Worm (Caenorhabditis elegans) whole organism, L2 larva: Measurements from ENCODE around the gene C15H9.11.

Source experiments
- C34F6.9 ChIP-seq: fragments of 150-350 bp; optimal IDR thresholded peaks from 2 replicates; lab custom pipeline; 2014; ENCODE audit warnings: missing biosample characterization, missing genetic modification characterization
- F13H6.1 ChIP-seq: sonication (generic microtip); optimal IDR thresholded peaks from 2 replicates; lab custom pipeline; 2016; ENCODE audit warnings: missing genetic modification characterization, missing compliant biosample characterization
- R02D3.7 ChIP-seq: fragments of 150-350 bp; optimal IDR thresholded peaks from 2 replicates; lab custom pipeline; 2014; ENCODE audit warnings: missing biosample characterization, missing genetic modification characterization
- Y55F3AM.14 ChIP-seq: fragments of 200-800 bp; sonication (Bioruptor generic); optimal IDR thresholded peaks from 2 replicates; lab custom pipeline; 2018; ENCODE audit warnings: mild to moderate bottlenecking, missing genetic modification characterization, missing compliant biosample characterization
- ZK546.5 ChIP-seq: sonication (generic microtip); optimal IDR thresholded peaks from 2 replicates; lab custom pipeline; 2017; ENCODE audit warnings: missing biosample characterization, missing genetic modification characterization
- alr-1 ChIP-seq: fragments of 150-350 bp; optimal IDR thresholded peaks from 2 replicates; lab custom pipeline; 2014; ENCODE audit warnings: missing biosample characterization, missing genetic modification characterization
- aly-2 ChIP-seq: fragments of 150-350 bp; optimal IDR thresholded peaks from 2 replicates; lab custom pipeline; 2014; ENCODE audit warnings: missing biosample characterization, missing genetic modification characterization
- ama-1 ChIP-seq: fragments of 150-350 bp; optimal IDR thresholded peaks from 2 replicates; lab custom pipeline; 2018; ENCODE audit warnings: inconsistent platforms
- blmp-1 ChIP-seq: sonication (generic microtip); optimal IDR thresholded peaks from 2 replicates; lab custom pipeline; 2017; ENCODE audit warnings: missing genetic modification characterization, mild to moderate bottlenecking, missing compliant biosample characterization, antibody characterized with exemption, moderate library complexity; ENCODE audit not compliant: insufficient read depth
- ceh-16 ChIP-seq: fragments of 150-350 bp; optimal IDR thresholded peaks from 2 replicates; lab custom pipeline; 2014; ENCODE audit warnings: missing biosample characterization, missing genetic modification characterization
- ceh-82 ChIP-seq: fragments of 150-350 bp; optimal IDR thresholded peaks from 2 replicates; lab custom pipeline; 2014; ENCODE audit warnings: missing biosample characterization, missing genetic modification characterization
- crh-2 ChIP-seq: sonication (generic microtip); optimal IDR thresholded peaks from 2 replicates; lab custom pipeline; 2017; ENCODE audit warnings: missing biosample characterization, missing genetic modification characterization
- dmd-4 ChIP-seq: sonication (generic microtip); optimal IDR thresholded peaks from 2 replicates; lab custom pipeline; 2017; ENCODE audit warnings: missing biosample characterization, missing genetic modification characterization
- egl-27 ChIP-seq: sonication (generic microtip); optimal IDR thresholded peaks from 3 replicates; lab custom pipeline; 2017; ENCODE audit warnings: missing biosample characterization, missing genetic modification reagents, missing genetic modification characterization
- elt-1 ChIP-seq: fragments of 150-350 bp; optimal IDR thresholded peaks from 2 replicates; lab custom pipeline; 2014; ENCODE audit warnings: missing biosample characterization, missing genetic modification characterization
- elt-3 ChIP-seq: sonication (generic microtip); optimal IDR thresholded peaks from 2 replicates; lab custom pipeline; 2017; ENCODE audit warnings: missing biosample characterization, missing genetic modification characterization
- fos-1 ChIP-seq: fragments of 150-350 bp; optimal IDR thresholded peaks from 2 replicates; lab custom pipeline; 2014; ENCODE audit warnings: missing biosample characterization, missing genetic modification characterization
- gmeb-1 ChIP-seq: fragments of 150-350 bp; optimal IDR thresholded peaks from 2 replicates; lab custom pipeline; 2014; ENCODE audit warnings: missing biosample characterization, missing genetic modification characterization
- lin-11 ChIP-seq: fragments of 150-350 bp; sonication (generic microtip); optimal IDR thresholded peaks from 2 replicates; lab custom pipeline; 2014; ENCODE audit warnings: missing biosample characterization, missing genetic modification characterization, inconsistent platforms, mixed read lengths
- lin-13 ChIP-seq: fragments of 150-350 bp; optimal IDR thresholded peaks from 2 replicates; lab custom pipeline; 2014; ENCODE audit warnings: missing biosample characterization, missing genetic modification reagents, missing genetic modification characterization
- lsy-2 ChIP-seq, 2 experiments: fragments of 150-350 bp in 1 of 2; sonication (generic microtip) in 1 of 2; optimal IDR thresholded peaks; 2 replicates each; lab custom pipeline; 2014 to 2017; ENCODE audit warnings: missing biosample characterization in 2 of 2, missing genetic modification characterization in 2 of 2
- mab-5 ChIP-seq: fragments of 150-350 bp; optimal IDR thresholded peaks from 2 replicates; lab custom pipeline; 2014; ENCODE audit warnings: missing biosample characterization, missing genetic modification characterization
- mbf-1 ChIP-seq: sonication (generic microtip); optimal IDR thresholded peaks from 2 replicates; lab custom pipeline; 2017; ENCODE audit warnings: missing biosample characterization, missing genetic modification characterization
- mdl-1 ChIP-seq, 2 experiments: fragments of 150-350 bp in 1 of 2; sonication (generic microtip) in 1 of 2; optimal IDR thresholded peaks; 2 replicates each; lab custom pipeline; 2017; ENCODE audit warnings: missing biosample characterization in 2 of 2, missing genetic modification characterization in 2 of 2
- nhr-10 ChIP-seq: sonication (generic microtip); optimal IDR thresholded peaks from 2 replicates; lab custom pipeline; 2017; ENCODE audit warnings: missing biosample characterization, missing genetic modification characterization
- nhr-11 ChIP-seq: fragments of 150-350 bp; optimal IDR thresholded peaks from 2 replicates; lab custom pipeline; 2014; ENCODE audit warnings: missing biosample characterization, missing genetic modification characterization
- nhr-12 ChIP-seq: fragments of 150-350 bp; optimal IDR thresholded peaks from 2 replicates; lab custom pipeline; 2014; ENCODE audit warnings: missing biosample characterization, missing genetic modification characterization
- nhr-129 ChIP-seq: fragments of 150-350 bp; optimal IDR thresholded peaks from 2 replicates; lab custom pipeline; 2014; ENCODE audit warnings: missing biosample characterization, missing genetic modification characterization
- nhr-21 ChIP-seq: fragments of 150-350 bp; optimal IDR thresholded peaks from 2 replicates; lab custom pipeline; 2014; ENCODE audit warnings: missing biosample characterization, missing genetic modification characterization
- nhr-23 ChIP-seq: fragments of 150-350 bp; optimal IDR thresholded peaks from 2 replicates; lab custom pipeline; 2014; ENCODE audit warnings: missing biosample characterization, missing genetic modification reagents, missing genetic modification characterization
- nhr-25 ChIP-seq: fragments of 150-350 bp; sonication (generic microtip); optimal IDR thresholded peaks from 3 replicates; lab custom pipeline; 2014; ENCODE audit warnings: missing biosample characterization, missing genetic modification characterization
- nhr-6 ChIP-seq: fragments of 150-350 bp; optimal IDR thresholded peaks from 2 replicates; lab custom pipeline; 2014; ENCODE audit warnings: missing biosample characterization, missing genetic modification characterization
- nhr-77 ChIP-seq: fragments of 150-350 bp; optimal IDR thresholded peaks from 2 replicates; lab custom pipeline; 2014; ENCODE audit warnings: missing biosample characterization, missing genetic modification characterization
- peb-1 ChIP-seq: fragments of 150-350 bp; optimal IDR thresholded peaks from 2 replicates; lab custom pipeline; 2014; ENCODE audit warnings: missing biosample characterization, missing genetic modification characterization
- sem-4 ChIP-seq: fragments of 150-350 bp; optimal IDR thresholded peaks from 2 replicates; lab custom pipeline; 2014; ENCODE audit warnings: missing biosample characterization, missing genetic modification reagents, missing genetic modification characterization
- skn-1 ChIP-seq: sonication (generic microtip); optimal IDR thresholded peaks from 2 replicates; lab custom pipeline; 2017; ENCODE audit warnings: missing biosample characterization, missing genetic modification characterization
- sma-3 ChIP-seq: sonication (generic microtip); optimal IDR thresholded peaks from 2 replicates; lab custom pipeline; 2016; ENCODE audit warnings: missing genetic modification reagents, missing genetic modification characterization, missing compliant biosample characterization
- sma-9 ChIP-seq, 2 experiments: fragments of 150-350 bp in 1 of 2; sonication (generic microtip) in 1 of 2; optimal IDR thresholded peaks; 2 replicates each; lab custom pipeline; 2014 to 2016; ENCODE audit warnings: missing genetic modification characterization in 2 of 2, mild to moderate bottlenecking in 1 of 2, missing biosample characterization in 1 of 2, missing compliant biosample characterization in 1 of 2, missing genetic modification reagents in 1 of 2, moderate library complexity in 1 of 2
- snpc-4 ChIP-seq: fragments of 150-350 bp; optimal IDR thresholded peaks from 2 replicates; lab custom pipeline; 2014; ENCODE audit warnings: missing biosample characterization, missing genetic modification characterization
- unc-39 ChIP-seq: fragments of 150-350 bp; optimal IDR thresholded peaks from 2 replicates; lab custom pipeline; 2014; ENCODE audit warnings: missing biosample characterization, missing genetic modification characterization
- unc-55 ChIP-seq: fragments of 150-350 bp; sonication (generic microtip); optimal IDR thresholded peaks from 3 replicates; lab custom pipeline; 2014; ENCODE audit warnings: missing biosample characterization, missing genetic modification reagents, missing genetic modification characterization
- unc-62 ChIP-seq: fragments of 150-350 bp; optimal IDR thresholded peaks from 2 replicates; lab custom pipeline; 2014; ENCODE audit warnings: missing biosample characterization, missing genetic modification reagents, missing genetic modification characterization
- zag-1 ChIP-seq: fragments of 150-350 bp; optimal IDR thresholded peaks from 2 replicates; lab custom pipeline; 2014; ENCODE audit warnings: missing biosample characterization, missing genetic modification characterization
- ztf-1 ChIP-seq: fragments of 200-800 bp; sonication (Bioruptor generic); conservative IDR thresholded peaks from 2 replicates; pipeline ENCODE4 v1.3.6; 2022; ENCODE audit warnings: missing genetic modification characterization, missing compliant biosample characterization
- ztf-4 ChIP-seq: fragments of 150-350 bp; optimal IDR thresholded peaks from 2 replicates; lab custom pipeline; 2014; ENCODE audit warnings: missing biosample characterization, missing genetic modification characterization

C15H9.11 gene

ce11 chrX:6059163-6059782 lies 43.9 kb downstream of the C15H9.11 start:
- TF ChIP-seq lin-11 (no peak), nhr-77 (tag; lab: Kevin White, UChicago) (no peak), peb-1 (tag; lab: Kevin White, UChicago) (no peak), ama-1 (no peak), dmd-4 (tag; lab: Kevin White, UChicago) (no peak), lin-13 (GFP tag; lab: Kevin White, UChicago) (no peak), nhr-6 (tag; lab: Kevin White, UChicago) (no peak), mab-5 (tag; lab: Kevin White, UChicago) (no peak), nhr-129 (tag; lab: Kevin White, UChicago) (peak; percentile 75), sem-4 (tag; lab: Kevin White, UChicago) (no peak), unc-62 (GFP tag; lab: Kevin White, UChicago) (no peak), crh-2 (tag; lab: Kevin White, UChicago) (peak; percentile 46), nhr-21 (tag; lab: Kevin White, UChicago) (no peak), Y55F3AM.14 (no peak), gmeb-1 (tag; lab: Kevin White, UChicago) (no peak), sma-3 (GFP tag; lab: Kevin White, UChicago) (no peak), sma-9 (GFP tag; optimal IDR thresholded peaks at IDR 0.05; lab: Kevin White, UChicago) (peak; percentile 77), sma-9 (tag; optimal IDR thresholded peaks at IDR 0.05; lab: Kevin White, UChicago) (no peak), F13H6.1 (tag; lab: Kevin White, UChicago) (peak; percentile 48), nhr-11 (no peak), ztf-1 (GFP tag; lab: Robert Waterston, UW) (no peak), fos-1 (tag; lab: Kevin White, UChicago) (peak; percentile 80)

- TF ChIP-seq unc-62 (GFP tag; lab: Kevin White, UChicago) (no peak), nhr-11 (no peak), lsy-2 (tag; optimal IDR thresholded peaks at IDR 0.05; lab: Kevin White, UChicago) (no peak), mbf-1 (tag; lab: Kevin White, UChicago) (no peak), snpc-4 (tag; lab: Kevin White, UChicago) (no peak), nhr-6 (tag; lab: Kevin White, UChicago) (no peak), elt-1 (tag; lab: Kevin White, UChicago) (no peak), nhr-25 (tag; lab: Kevin White, UChicago) (peak; percentile 12), lin-11 (no peak), C34F6.9 (tag; lab: Kevin White, UChicago) (peak; percentile 19), unc-55 (GFP tag; lab: Kevin White, UChicago) (no peak), ZK546.5 (no peak), alr-1 (no peak), ama-1 (no peak), fos-1 (tag; lab: Kevin White, UChicago) (peak; percentile 86), nhr-10 (tag; lab: Kevin White, UChicago) (no peak), mdl-1 (tag; optimal IDR thresholded peaks at IDR 0.05; lab: Kevin White, UChicago) (no peak), ceh-82 (no peak), nhr-77 (tag; lab: Kevin White, UChicago) (no peak), dmd-4 (tag; lab: Kevin White, UChicago) (no peak), R02D3.7 (no peak), nhr-12 (no peak), sma-9 (GFP tag; optimal IDR thresholded peaks at IDR 0.05; lab: Kevin White, UChicago) (peak; percentile 60), sma-9 (tag; optimal IDR thresholded peaks at IDR 0.05; lab: Kevin White, UChicago) (no peak), ceh-16 (tag; lab: Kevin White, UChicago) (no peak), aly-2 (tag; lab: Kevin White, UChicago) (no peak), F13H6.1 (tag; lab: Kevin White, UChicago) (peak; percentile 32), Y55F3AM.14 (no peak), ztf-4 (tag; lab: Kevin White, UChicago) (no peak), blmp-1 (tag; lab: Kevin White, UChicago) (no peak), sem-4 (tag; lab: Kevin White, UChicago) (no peak), unc-39 (tag; lab: Kevin White, UChicago) (no peak), elt-3 (tag; lab: Kevin White, UChicago) (no peak), crh-2 (tag; lab: Kevin White, UChicago) (peak; percentile 50), sma-3 (GFP tag; lab: Kevin White, UChicago) (no peak), egl-27 (tag; lab: Kevin White, UChicago) (no peak), skn-1 (tag; lab: Kevin White, UChicago) (no peak), gmeb-1 (tag; lab: Kevin White, UChicago) (no peak), nhr-23 (tag; lab: Kevin White, UChicago) (no peak), lin-13 (GFP tag; lab: Kevin White, UChicago) (no peak), nhr-21 (tag; lab: Kevin White, UChicago) (no peak), nhr-129 (tag; lab: Kevin White, UChicago) (peak; percentile 54), zag-1 (tag; lab: Kevin White, UChicago) (no peak)
Measured at ce11 chrX:6057580-6058305, 45.5 kb downstream of the C15H9.11 start, which contains the start of gene gln-1. Gene gln-1 (plus strand): TSS chrX:6058255.
